Fruit fly (Drosophila melanogaster): ENCODE data around the gene Rph.

The Rph gene

dm6 chrX:10768043-10768674 is 10.7 kb upstream of the Rph start, which contains the start of the genes Atg8a and BTBD9:
Atg8a (minus strand) TSS chrX:10768338.
BTBD9 (plus strand) TSS chrX:10768537.
- TF ChIP-seq Jarid2 (GFP tag; optimal IDR thresholded peaks at IDR 0.05) (peak; percentile 31), pho (GFP tag; optimal IDR thresholded peaks at IDR 0.05) (peak; percentile 62), CG11696 (GFP tag; IDR thresholded peaks at IDR 0.05) (no peak), NK7.1 (GFP tag; optimal IDR thresholded peaks at IDR 0.05) (no peak), caup (GFP tag; optimal IDR thresholded peaks at IDR 0.05; ENCODE audit: severe bottlenecking) (peak; percentile 14), CG30020 (tag; optimal IDR thresholded peaks at IDR 0.05) (no peak), maf-S (GFP tag; optimal IDR thresholded peaks at IDR 0.05) (peak; percentile 28), CG9215 (GFP tag; IDR thresholded peaks at IDR 0.05) (0 out of 2 replicates have a peak, but pooled peaks have one; percentile 5), CG8765 (GFP tag; IDR thresholded peaks at IDR 0.05) (no peak), CG5180 (GFP tag; optimal IDR thresholded peaks at IDR 0.05) (no peak), CG16813 (GFP tag; IDR thresholded peaks at IDR 0.05; ENCODE audit: partially characterized antibody) (peak; percentile 77), MTF-1 (GFP tag; optimal IDR thresholded peaks at IDR 0.05; ENCODE audit: borderline replicate concordance) (peak; percentile 47), mld (GFP tag; IDR thresholded peaks at IDR 0.05; ENCODE audit: partially characterized antibody) (peak; percentile 72; the same call in 2 of the 3 replicates), crp (GFP tag; optimal IDR thresholded peaks at IDR 0.05) (peak in 1 of 2 experiments; percentile 57), CG7372 (GFP tag; IDR thresholded peaks at IDR 0.05) (no peak), CG18262 (tag; optimal IDR thresholded peaks at IDR 0.05) (no peak), Hmx (GFP tag; optimal IDR thresholded peaks at IDR 0.05) (no peak), CG9727 (GFP tag; optimal IDR thresholded peaks at IDR 0.05) (peak; percentile 3), CG1647 (GFP tag; optimal IDR thresholded peaks at IDR 0.05) (peak; percentile 61), corto (GFP tag; optimal IDR thresholded peaks at IDR 0.05) (peak; percentile 74), Sox100B (GFP tag; optimal IDR thresholded peaks at IDR 0.05) (no peak), ewg (GFP tag; optimal IDR thresholded peaks at IDR 0.05) (peak; percentile 24), CG17802 (tag; optimal IDR thresholded peaks at IDR 0.05) (no peak), CG4617 (GFP tag; optimal IDR thresholded peaks at IDR 0.05; ENCODE audit: borderline replicate concordance) (no peak), psq (GFP tag; optimal IDR thresholded peaks at IDR 0.05) (no peak), CG1602 (GFP tag; optimal IDR thresholded peaks at IDR 0.05) (no peak), BEAF-32 (GFP tag; optimal IDR thresholded peaks at IDR 0.05) (peak; percentile 87), CG14965 (GFP tag; optimal IDR thresholded peaks at IDR 0.05; ENCODE audit: borderline replicate concordance) (no peak), CG10267 (tag; optimal IDR thresholded peaks at IDR 0.05) (peak; percentile 70), CG14050 (GFP tag; IDR thresholded peaks at IDR 0.05) (no peak), Aef1 (GFP tag; IDR thresholded peaks at IDR 0.05) (0 out of 3 replicates have a peak, but pooled peaks have one; percentile 21), Fer3 (tag; optimal IDR thresholded peaks at IDR 0.05) (no peak), CG8359 (GFP tag; optimal IDR thresholded peaks at IDR 0.05; ENCODE audit: borderline replicate concordance) (no peak), otp (GFP tag; IDR thresholded peaks at IDR 0.05) (no peak), gsb (GFP tag; IDR thresholded peaks at IDR 0.05) (no peak), cas (GFP tag; IDR thresholded peaks at IDR 0.05) (no peak), Kr (GFP tag; optimal IDR thresholded peaks at IDR 0.05) (no peak), Nf-YB (GFP tag; optimal IDR thresholded peaks at IDR 0.05) (peak; percentile 28), CG8089 (GFP tag; optimal IDR thresholded peaks at IDR 0.05) (peak; percentile 31), Mes4 (GFP tag; optimal IDR thresholded peaks at IDR 0.05) (peak; percentile 29), danr (GFP tag; IDR thresholded peaks at IDR 0.05) (no peak), CG11247 (GFP tag; IDR thresholded peaks at IDR 0.05) (no peak), CG15073 (GFP tag; optimal IDR thresholded peaks at IDR 0.05) (no peak), ttk (GFP tag; IDR thresholded peaks at IDR 0.05) (no peak), dimm (GFP tag; IDR thresholded peaks at IDR 0.05) (no peak), tna (GFP tag; IDR thresholded peaks at IDR 0.05; ENCODE audit: partially characterized antibody) (peak; percentile 56), CG12299 (tag; optimal IDR thresholded peaks at IDR 0.05) (peak; percentile 52), CG7987 (GFP tag; optimal IDR thresholded peaks at IDR 0.05) (peak; percentile 26), CG42726 (GFP tag; IDR thresholded peaks at IDR 0.05; ENCODE audit: partially characterized antibody) (peak; percentile 38)

All from whole organism, embryonic.